Fruit fly (Drosophila melanogaster) whole organism, embryonic: ENCODE measurements around the gene CG8329.

Experiments
- Bgb ChIP-seq: fragments of 200-800 bp; sonication (Bioruptor generic); IDR thresholded peaks from 2 replicates; pipeline ENCODE4 v1.3.6; 2022; ENCODE audit warnings: missing biosample characterization, missing genetic modification characterization; ENCODE audit not compliant: partially characterized antibody
- BtbVII ChIP-seq: fragments of 200-800 bp; sonication (Bioruptor generic); optimal IDR thresholded peaks from 3 replicates; lab custom pipeline; 2017; ENCODE audit warnings: missing biosample characterization, mild to moderate bottlenecking, missing genetic modification characterization
- CG10366 ChIP-seq: fragments of 200-800 bp; sonication (Bioruptor generic); IDR thresholded peaks from 2 replicates; pipeline ENCODE4 v1.3.6; 2022; ENCODE audit warnings: missing biosample characterization, missing genetic modification characterization
- CG12299 ChIP-seq: fragments of 200-800 bp; sonication (Bioruptor generic); optimal IDR thresholded peaks from 2 replicates; lab custom pipeline; 2018; ENCODE audit warnings: missing biosample characterization, mild to moderate bottlenecking, missing genetic modification characterization
- CG14860 ChIP-seq: fragments of 200-800 bp; sonication (Bioruptor generic); IDR thresholded peaks from 3 replicates; pipeline ENCODE4 v1.3.6; 2022; ENCODE audit warnings: missing biosample characterization, missing genetic modification characterization; ENCODE audit not compliant: partially characterized antibody
- CG14965 ChIP-seq: fragments of 200-800 bp; sonication (Bioruptor generic); optimal IDR thresholded peaks from 2 replicates; lab custom pipeline; 2016; ENCODE audit warnings: missing biosample characterization, missing genetic modification characterization, borderline replicate concordance
- CG1603 ChIP-seq: fragments of 200-800 bp; sonication (Bioruptor generic); optimal IDR thresholded peaks from 2 replicates; lab custom pipeline; 2019; ENCODE audit warnings: missing biosample characterization, mild to moderate bottlenecking, missing genetic modification characterization, moderate library complexity
- CG16813 ChIP-seq: fragments of 200-800 bp; sonication (Bioruptor generic); IDR thresholded peaks from 3 replicates; pipeline ENCODE4 v1.3.6; 2022; ENCODE audit warnings: missing biosample characterization, missing genetic modification characterization; ENCODE audit not compliant: partially characterized antibody
- CG17385 ChIP-seq: fragments of 200-800 bp; sonication (Bioruptor generic); optimal IDR thresholded peaks from 3 replicates; lab custom pipeline; 2018; ENCODE audit warnings: missing biosample characterization, mild to moderate bottlenecking, missing genetic modification characterization
- CG1832 ChIP-seq: fragments of 200-800 bp; sonication (Bioruptor generic); optimal IDR thresholded peaks from 2 replicates; lab custom pipeline; 2017; ENCODE audit warnings: missing biosample characterization, mild to moderate bottlenecking, missing genetic modification characterization, inconsistent platforms
- CG2129 ChIP-seq: fragments of 200-800 bp; sonication (Bioruptor generic); IDR thresholded peaks from 2 replicates; pipeline ENCODE4 v1.3.6; 2022; ENCODE audit warnings: missing biosample characterization, missing genetic modification characterization; ENCODE audit not compliant: partially characterized antibody
- CG3281 ChIP-seq: fragments of 200-800 bp; sonication (Bioruptor generic); optimal IDR thresholded peaks from 3 replicates; lab custom pipeline; 2017; ENCODE audit warnings: missing biosample characterization, mild to moderate bottlenecking, missing genetic modification characterization
- CG34224 ChIP-seq: fragments of 200-800 bp; sonication (Bioruptor generic); IDR thresholded peaks from 3 replicates; pipeline ENCODE4 v1.3.6; 2022; ENCODE audit warnings: missing biosample characterization, missing genetic modification characterization; ENCODE audit not compliant: partially characterized antibody
- CG4404 ChIP-seq: fragments of 200-800 bp; sonication (Bioruptor generic); IDR thresholded peaks from 2 replicates; pipeline ENCODE4 v1.3.6; 2022; ENCODE audit warnings: missing biosample characterization, missing genetic modification characterization
- CG5245 ChIP-seq: fragments of 200-800 bp; sonication (Bioruptor generic); optimal IDR thresholded peaks from 3 replicates; lab custom pipeline; 2016; ENCODE audit warnings: missing biosample characterization, missing genetic modification characterization
- CHES-1-like ChIP-seq: fragments of 200-800 bp; sonication (Bioruptor generic); optimal IDR thresholded peaks from 2 replicates; lab custom pipeline; 2016; ENCODE audit warnings: missing biosample characterization, missing genetic modification characterization
- Doc3 ChIP-seq: fragments of 200-800 bp; sonication (Bioruptor generic); IDR thresholded peaks from 3 replicates; pipeline ENCODE4 v1.3.6; 2022; ENCODE audit warnings: missing biosample characterization, missing genetic modification characterization; ENCODE audit not compliant: partially characterized antibody
- E2f2 ChIP-seq: fragments of 200-800 bp; sonication (Bioruptor generic); IDR thresholded peaks from 2 replicates; pipeline ENCODE4 v1.3.6; 2022; ENCODE audit warnings: missing biosample characterization, missing genetic modification characterization
- Fer1 ChIP-seq: fragments of 200-800 bp; sonication (Bioruptor generic); optimal IDR thresholded peaks from 2 replicates; lab custom pipeline; 2017; ENCODE audit warnings: missing biosample characterization, mild to moderate bottlenecking, missing genetic modification characterization
- H15 ChIP-seq: fragments of 200-800 bp; sonication (Bioruptor generic); IDR thresholded peaks from 3 replicates; pipeline ENCODE4 v1.3.6; 2022; ENCODE audit warnings: missing biosample characterization, missing genetic modification characterization
- MBD-R2 ChIP-seq: fragments of 200-800 bp; sonication (Bioruptor generic); IDR thresholded peaks from 2 replicates; pipeline ENCODE4 v1.3.6; 2022; ENCODE audit warnings: missing biosample characterization, missing genetic modification characterization
- Med ChIP-seq: fragments of 200-800 bp; sonication (Bioruptor generic); peaks from one replicate; lab custom pipeline; 2016; ENCODE audit warnings: missing biosample characterization, missing genetic modification characterization, mild to moderate bottlenecking, inconsistent platforms, moderate library complexity
- Opbp ChIP-seq: fragments of 200-800 bp; sonication (Bioruptor generic); IDR thresholded peaks from 3 replicates; pipeline ENCODE4 v1.3.6; 2022; ENCODE audit warnings: missing biosample characterization, missing genetic modification characterization; ENCODE audit not compliant: partially characterized antibody
- Sry-δ ChIP-seq: fragments of 200-800 bp; sonication (Bioruptor generic); optimal IDR thresholded peaks from 2 replicates; lab custom pipeline; 2016; ENCODE audit warnings: missing biosample characterization, missing genetic modification characterization
- Trl ChIP-seq, 3 experiments: fragments of >200 bp in 2 of 3; fragments of 200-800 bp in 1 of 3; sonication (Bioruptor generic) in 1 of 3; optimal IDR thresholded peaks; 2 replicates in 1 of 3; 3 replicates in 2 of 3; lab custom pipeline; 2016 to 2017; ENCODE audit warnings: missing biosample characterization in 1 of 3, missing genetic modification characterization in 1 of 3
- amos ChIP-seq: fragments of 200-800 bp; sonication (Bioruptor generic); IDR thresholded peaks from 2 replicates; pipeline ENCODE4 v1.3.6; 2022; ENCODE audit warnings: missing biosample characterization, missing genetic modification characterization; ENCODE audit not compliant: partially characterized antibody
- ato ChIP-seq: fragments of 200-800 bp; sonication (Bioruptor generic); IDR thresholded peaks from 2 replicates; pipeline ENCODE4 v1.3.6; 2022; ENCODE audit warnings: missing biosample characterization, missing genetic modification characterization; ENCODE audit not compliant: partially characterized antibody
- cato ChIP-seq: fragments of 200-800 bp; sonication (Bioruptor generic); optimal IDR thresholded peaks from 2 replicates; lab custom pipeline; 2016; ENCODE audit warnings: missing biosample characterization, missing genetic modification characterization, borderline replicate concordance
- dmrt11E ChIP-seq: fragments of 200-800 bp; sonication (Bioruptor generic); optimal IDR thresholded peaks from 3 replicates; lab custom pipeline; 2018; ENCODE audit warnings: missing biosample characterization, mild to moderate bottlenecking, missing genetic modification characterization, moderate library complexity
- hkb ChIP-seq, 2 experiments: fragments of 200-800 bp in 1 of 2; fragments of >200 bp in 1 of 2; sonication (Bioruptor generic) in 1 of 2; IDR thresholded peaks in 1 of 2; optimal IDR thresholded peaks in 1 of 2; 2 replicates each; pipeline versions ENCODE4 v1.3.6 to Lab custom; 2017 to 2022; ENCODE audit warnings: missing biosample characterization in 1 of 2, missing genetic modification characterization in 1 of 2
- nmo ChIP-seq: fragments of 200-800 bp; sonication (Bioruptor generic); optimal IDR thresholded peaks from 2 replicates; lab custom pipeline; 2018; ENCODE audit warnings: missing biosample characterization, mild to moderate bottlenecking, missing genetic modification characterization, moderate library complexity
- psq ChIP-seq: fragments of 200-800 bp; sonication (Bioruptor generic); optimal IDR thresholded peaks from 2 replicates; lab custom pipeline; 2017; ENCODE audit warnings: missing biosample characterization, missing genetic modification characterization
- seq ChIP-seq: fragments of 200-800 bp; sonication (Bioruptor generic); IDR thresholded peaks from 2 replicates; pipeline ENCODE4 v1.3.6; 2022; ENCODE audit warnings: missing biosample characterization, missing genetic modification characterization
- sna ChIP-seq: fragments of 200-800 bp; sonication (Bioruptor generic); IDR thresholded peaks from 2 replicates; pipeline ENCODE4 v1.3.6; 2022; ENCODE audit warnings: missing biosample characterization, missing genetic modification characterization; ENCODE audit not compliant: partially characterized antibody
- sug ChIP-seq: fragments of 200-800 bp; optimal IDR thresholded peaks from 2 replicates; lab custom pipeline; 2019; ENCODE audit warnings: missing biosample characterization, mild to moderate bottlenecking, missing genetic modification characterization, moderate library complexity
- zf30C ChIP-seq: fragments of 200-800 bp; sonication (Bioruptor generic); optimal IDR thresholded peaks from 3 replicates; lab custom pipeline; 2018; ENCODE audit warnings: missing biosample characterization, mild to moderate bottlenecking, missing genetic modification characterization

CG8329 gene

dm6 chr3L:9678994-9679393 is 41.1 kb downstream of the CG8329 start, which contains the start of the genes fry and CG16717 (continued):
- peak; percentile 30 for TF ChIP-seq sug (tag; lab: Kevin White, UChicago)
- no peak for TF ChIP-seq CG1603 (tag; lab: Kevin White, UChicago)
- TF ChIP-seq Med (GFP tag; lab: Kevin White, UChicago): peak; percentile 32
- peak; percentile 92 for TF ChIP-seq MBD-R2 (GFP tag; lab: Robert Waterston, UW)
- peak; percentile 36; the same call in 1 of the 2 replicates for TF ChIP-seq ato (GFP tag; lab: Robert Waterston, UW)
- TF ChIP-seq Trl (optimal IDR thresholded peaks at IDR 0.05; lab: Kevin White, UChicago): no peak
- TF ChIP-seq Trl (GFP tag; optimal IDR thresholded peaks at IDR 0.05; lab: Kevin White, UChicago): no peak
- no peak for TF ChIP-seq CG5245 (GFP tag; lab: Kevin White, UChicago)
- peak; percentile 90 for TF ChIP-seq CG34224 (GFP tag; lab: Robert Waterston, UW)
- TF ChIP-seq CG3281: peak; percentile 54
- peak; percentile 68; the same call in 1 of the 2 replicates for TF ChIP-seq Bgb (GFP tag; lab: Robert Waterston, UW)
- TF ChIP-seq dmrt11E (tag; lab: Kevin White, UChicago): no peak
- no peak for TF ChIP-seq CHES-1-like (GFP tag; lab: Kevin White, UChicago)
- TF ChIP-seq psq (GFP tag; lab: Kevin White, UChicago): no peak
- peak; percentile 44; the same call in 1 of the 3 replicates for TF ChIP-seq CG16813 (GFP tag; lab: Robert Waterston, UW)
- TF ChIP-seq Doc3 (GFP tag; lab: Robert Waterston, UW): peak; percentile 69
- TF ChIP-seq E2f2: peak; percentile 16; the same call in 1 of the 2 replicates
- TF ChIP-seq CG1832 (GFP tag; lab: Kevin White, UChicago): no peak
- TF ChIP-seq amos (GFP tag; lab: Robert Waterston, UW): peak; percentile 57; the same call in 1 of the 2 replicates
- peak; percentile 26 for TF ChIP-seq Sry-δ (GFP tag; lab: Kevin White, UChicago)
- peak; percentile 25; the same call in 1 of the 2 replicates for TF ChIP-seq CG2129 (GFP tag; lab: Robert Waterston, UW)
- no peak for TF ChIP-seq CG10366 (GFP tag; lab: Robert Waterston, UW)
- TF ChIP-seq CG17385: peak; percentile 92
- peak; percentile 68; the same call in 1 of the 2 replicates for TF ChIP-seq sna (GFP tag; lab: Robert Waterston, UW)
- peak; percentile 26 for TF ChIP-seq Fer1 (GFP tag; lab: Kevin White, UChicago)
- TF ChIP-seq BtbVII: peak; percentile 33
- peak; percentile 69; the same call in 2 of the 3 replicates for TF ChIP-seq Opbp (GFP tag; lab: Robert Waterston, UW)
- TF ChIP-seq, all 482 proteins: peak for 48

dm6 chr3L:9680968-9681367 is 43.1 kb downstream of the CG8329 start, which contains the start of gene alphaTub67C:
Gene alphaTub67C (plus strand): TSS chr3L:9681268.
- TF ChIP-seq CG4404: no peak
- no peak for TF ChIP-seq CG14860
- TF ChIP-seq CG12299 (tag; lab: Kevin White, UChicago): no peak
- TF ChIP-seq cato (GFP tag; lab: Kevin White, UChicago): no peak
- no peak for TF ChIP-seq nmo
- TF ChIP-seq CG14965 (GFP tag; lab: Kevin White, UChicago): no peak
- TF ChIP-seq CG34224 (GFP tag; lab: Robert Waterston, UW): no peak
- no peak for TF ChIP-seq H15 (GFP tag; lab: Robert Waterston, UW)
- no peak for TF ChIP-seq zf30C (GFP tag; lab: Kevin White, UChicago)
- no peak for TF ChIP-seq seq (GFP tag; lab: Robert Waterston, UW)
- TF ChIP-seq Fer1 (GFP tag; lab: Kevin White, UChicago): no peak
- no peak for TF ChIP-seq hkb (optimal IDR thresholded peaks at IDR 0.05; lab: Kevin White, UChicago)
- no peak for TF ChIP-seq hkb (GFP tag; IDR thresholded peaks at IDR 0.05; lab: Robert Waterston, UW)
